Worm (Caenorhabditis elegans) whole organism, mixed stage, embryonic: ENCODE results near the gene vha-2.

ENCODE experiments used
- M03D4.4 ChIP-seq: sonication (generic microtip); optimal IDR thresholded peaks from 2 replicates; lab custom pipeline; 2017; ENCODE audit warnings: mild to moderate bottlenecking, missing genetic modification characterization, missing compliant biosample characterization
- bed-3 ChIP-seq: fragments of 200-800 bp; sonication (Bioruptor generic); optimal IDR thresholded peaks from 3 replicates; lab custom pipeline; 2018; ENCODE audit warnings: mild to moderate bottlenecking, missing genetic modification characterization, moderate library complexity, missing compliant biosample characterization
- blmp-1 ChIP-seq: fragments of 150-350 bp; optimal IDR thresholded peaks from 2 replicates; lab custom pipeline; 2014; ENCODE audit warnings: missing biosample characterization, missing genetic modification characterization
- ceh-39 ChIP-seq: fragments of 150-350 bp; optimal IDR thresholded peaks from 2 replicates; lab custom pipeline; 2014; ENCODE audit warnings: missing biosample characterization, missing genetic modification characterization
- ceh-43 ChIP-seq: fragments of 200-800 bp; sonication (Bioruptor generic); optimal IDR thresholded peaks from 2 replicates; lab custom pipeline; 2018; ENCODE audit warnings: mild to moderate bottlenecking, missing genetic modification characterization, moderate library complexity, missing compliant biosample characterization
- ceh-83 ChIP-seq: fragments of 200-800 bp; sonication (Bioruptor generic); optimal IDR thresholded peaks from 2 replicates; lab custom pipeline; 2018; ENCODE audit warnings: mild to moderate bottlenecking, missing genetic modification characterization, missing compliant biosample characterization
- ces-1 ChIP-seq: fragments of 150-350 bp; optimal IDR thresholded peaks from 2 replicates; lab custom pipeline; 2014; ENCODE audit warnings: missing biosample characterization, missing genetic modification reagents, missing genetic modification characterization
- cnd-1 ChIP-seq: fragments of 200-800 bp; sonication (Bioruptor generic); optimal IDR thresholded peaks from 2 replicates; lab custom pipeline; 2018; ENCODE audit warnings: mild to moderate bottlenecking, missing genetic modification characterization, missing compliant biosample characterization
- drap-1 ChIP-seq: fragments of 200-800 bp; sonication (Bioruptor generic); optimal IDR thresholded peaks from 3 replicates; lab custom pipeline; 2018; ENCODE audit warnings: mild to moderate bottlenecking, missing genetic modification characterization, missing compliant biosample characterization
- elt-1 ChIP-seq: sonication (generic microtip); optimal IDR thresholded peaks from 2 replicates; lab custom pipeline; 2017; ENCODE audit warnings: missing genetic modification characterization, mild to moderate bottlenecking, missing compliant biosample characterization, antibody characterized with exemption, moderate library complexity, borderline replicate concordance; ENCODE audit not compliant: insufficient read depth
- elt-3 ChIP-seq: fragments of 150-350 bp; optimal IDR thresholded peaks from 2 replicates; lab custom pipeline; 2014; ENCODE audit warnings: missing biosample characterization, missing genetic modification characterization
- flh-1 ChIP-seq: fragments of 200-800 bp; sonication (Bioruptor generic); optimal IDR thresholded peaks from 2 replicates; lab custom pipeline; 2018; ENCODE audit warnings: mild to moderate bottlenecking, missing genetic modification characterization, moderate library complexity, missing compliant biosample characterization
- ham-2 ChIP-seq: fragments of 200-800 bp; sonication (Bioruptor generic); optimal IDR thresholded peaks from 2 replicates; lab custom pipeline; 2018; ENCODE audit warnings: mild to moderate bottlenecking, missing genetic modification characterization, missing compliant biosample characterization
- hlh-1 ChIP-seq: fragments of 150-350 bp; optimal IDR thresholded peaks from 2 replicates; lab custom pipeline; 2014; ENCODE audit warnings: missing biosample characterization, missing genetic modification reagents, missing genetic modification characterization
- lin-13 ChIP-seq: fragments of 150-350 bp; optimal IDR thresholded peaks from 2 replicates; lab custom pipeline; 2014; ENCODE audit warnings: missing biosample characterization, missing genetic modification characterization
- lin-32 ChIP-seq: fragments of 200-800 bp; sonication (Bioruptor generic); optimal IDR thresholded peaks from 2 replicates; lab custom pipeline; 2018; ENCODE audit warnings: mild to moderate bottlenecking, missing genetic modification characterization, missing compliant biosample characterization
- lsy-2 ChIP-seq: fragments of 150-350 bp; optimal IDR thresholded peaks from 2 replicates; lab custom pipeline; 2014; ENCODE audit warnings: missing biosample characterization, missing genetic modification characterization
- mab-5 ChIP-seq: fragments of 150-350 bp; optimal IDR thresholded peaks from 2 replicates; lab custom pipeline; 2014; ENCODE audit warnings: missing biosample characterization, missing genetic modification characterization
- mls-2 ChIP-seq: sonication (generic microtip); optimal IDR thresholded peaks from 2 replicates; lab custom pipeline; 2016; ENCODE audit warnings: mild to moderate bottlenecking, missing genetic modification characterization, moderate library complexity, missing compliant biosample characterization
- nhr-2 ChIP-seq: fragments of 150-350 bp; optimal IDR thresholded peaks from 2 replicates; lab custom pipeline; 2014; ENCODE audit warnings: missing biosample characterization, missing genetic modification characterization
- nhr-237 ChIP-seq: fragments of 150-350 bp; optimal IDR thresholded peaks from 2 replicates; lab custom pipeline; 2014; ENCODE audit warnings: missing biosample characterization, missing genetic modification characterization
- nhr-28 ChIP-seq: fragments of 150-350 bp; optimal IDR thresholded peaks from 2 replicates; lab custom pipeline; 2014; ENCODE audit warnings: missing biosample characterization, missing genetic modification characterization
- nhr-76 ChIP-seq: sonication (generic microtip); optimal IDR thresholded peaks from 2 replicates; lab custom pipeline; 2017; ENCODE audit warnings: missing biosample characterization, missing genetic modification characterization
- pha-4 ChIP-seq: fragments of 150-350 bp; optimal IDR thresholded peaks from 2 replicates; lab custom pipeline; 2018; ENCODE audit warnings: missing biosample characterization, missing genetic modification reagents, missing genetic modification characterization
- sem-2 ChIP-seq: fragments of 200-800 bp; sonication (Bioruptor generic); optimal IDR thresholded peaks from 2 replicates; lab custom pipeline; 2018; ENCODE audit warnings: mild to moderate bottlenecking, missing genetic modification characterization, missing compliant biosample characterization
- snpc-4 ChIP-seq: fragments of 150-350 bp; optimal IDR thresholded peaks from 2 replicates; lab custom pipeline; 2014; ENCODE audit warnings: missing biosample characterization, missing genetic modification characterization
- unc-120 ChIP-seq: sonication (generic microtip); optimal IDR thresholded peaks from 2 replicates; lab custom pipeline; 2017; ENCODE audit warnings: missing genetic modification characterization, missing compliant biosample characterization; ENCODE audit not compliant: poor library complexity, severe bottlenecking
- unc-39 ChIP-seq: fragments of 150-350 bp; optimal IDR thresholded peaks from 2 replicates; lab custom pipeline; 2014; ENCODE audit warnings: missing biosample characterization, missing genetic modification characterization
- unc-62 ChIP-seq: fragments of 150-350 bp; optimal IDR thresholded peaks from 2 replicates; lab custom pipeline; 2014; ENCODE audit warnings: missing biosample characterization, missing genetic modification reagents, missing genetic modification characterization
- zip-8 ChIP-seq: fragments of 150-350 bp; optimal IDR thresholded peaks from 2 replicates; lab custom pipeline; 2014; ENCODE audit warnings: missing biosample characterization, missing genetic modification characterization
- ztf-11 ChIP-seq: fragments of 150-350 bp; optimal IDR thresholded peaks from 2 replicates; lab custom pipeline; 2014; ENCODE audit warnings: missing biosample characterization, missing genetic modification characterization

vha-2 gene

DNA sequence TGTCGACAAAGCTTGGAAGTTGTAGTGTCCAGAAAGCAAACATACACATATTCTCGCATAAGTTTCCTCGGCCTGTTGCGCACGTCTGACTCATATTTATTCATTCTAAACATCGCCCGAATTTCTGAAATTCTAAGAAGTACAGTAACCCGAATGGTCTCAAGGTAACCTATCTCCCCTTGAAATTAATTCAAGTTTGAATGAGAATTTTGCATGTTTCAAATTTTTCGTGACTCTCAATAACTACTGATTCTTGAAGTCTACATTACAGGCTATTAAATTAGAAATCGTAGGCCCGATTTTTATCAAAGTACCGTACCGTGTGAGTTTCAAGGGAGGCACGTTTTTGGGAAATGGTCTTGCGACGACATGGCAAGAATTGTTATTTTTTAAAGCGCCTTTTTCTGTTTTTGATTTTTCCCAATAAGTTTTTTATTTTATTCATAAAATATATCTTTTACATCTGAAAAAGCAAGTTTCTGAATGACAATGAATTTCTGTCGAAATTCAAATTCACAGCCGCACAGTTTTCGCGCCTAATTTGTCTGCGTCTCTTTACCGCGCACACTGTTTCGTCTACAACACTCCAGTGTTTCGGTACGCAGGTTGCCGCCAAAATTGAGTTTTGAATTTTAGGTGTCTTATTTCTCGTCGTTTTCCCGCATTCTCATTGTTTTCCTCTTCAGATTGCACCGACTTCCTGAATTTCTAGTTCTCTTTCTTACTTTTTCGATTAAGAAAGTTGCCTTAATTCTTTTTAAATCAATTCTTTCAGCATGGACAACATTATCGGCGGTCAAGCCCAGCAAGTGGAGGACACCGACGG, 11.8 kb downstream of the vha-2 start, which contains the start of the genes R10E11.9 and mcm-6:
R10E11.9 (minus strand) TSS at position 51 of the 826 bp plus-strand sequence.
mcm-6 (plus strand) TSS at position 776 of the 826 bp plus-strand sequence.
- TF ChIP-seq ceh-43 (GFP tag; lab: Kevin White, UChicago) (no peak), zip-8 (tag; lab: Kevin White, UChicago) (no peak), pha-4 (peak; percentile 11), unc-62 (no peak), elt-3 (no peak)

ce11 chrIII:9796448-9796847, 14.5 kb downstream of the vha-2 start, which contains the start of gene srxa-10:
Gene srxa-10 (minus strand): TSS chrIII:9796548.
- TF ChIP-seq lin-32 (no peak), ceh-43 (GFP tag; lab: Kevin White, UChicago) (no peak), mls-2 (no peak), snpc-4 (tag; lab: Kevin White, UChicago) (no peak), sem-2 (no peak), M03D4.4 (tag; lab: Kevin White, UChicago) (no peak), ztf-11 (no peak), unc-120 (no peak), ham-2 (GFP tag; lab: Kevin White, UChicago) (no peak), elt-1 (no peak), lin-13 (tag; lab: Kevin White, UChicago) (no peak), mab-5 (tag; lab: Kevin White, UChicago) (no peak), zip-8 (tag; lab: Kevin White, UChicago) (no peak), nhr-237 (no peak)

ce11 chrIII:9798478-9799157, 16.7 kb downstream of the vha-2 start, which contains the start of gene ZK632.2:
Gene ZK632.2 (plus strand): TSS chrIII:9799107.
- TF ChIP-seq drap-1 (GFP tag; lab: Kevin White, UChicago) (no peak), unc-39 (tag; lab: Kevin White, UChicago) (no peak), ces-1 (GFP tag; lab: Kevin White, UChicago) (no peak), unc-120 (no peak), nhr-76 (tag; lab: Kevin White, UChicago) (no peak), elt-1 (no peak), hlh-1 (tag; lab: Kevin White, UChicago) (no peak)

ce11 chrIII:9802045-9802444, 20.1 kb downstream of the vha-2 start:
- TF ChIP-seq blmp-1 (tag; lab: Kevin White, UChicago) (no peak), elt-3 (no peak), ceh-39 (tag; lab: Kevin White, UChicago) (no peak), nhr-28 (tag; lab: Kevin White, UChicago) (no peak), ceh-83 (GFP tag; lab: Kevin White, UChicago) (no peak), ztf-11 (no peak), cnd-1 (tag; lab: Kevin White, UChicago) (no peak), nhr-76 (tag; lab: Kevin White, UChicago) (no peak), lsy-2 (tag; lab: Kevin White, UChicago) (no peak), bed-3 (GFP tag; lab: Kevin White, UChicago) (no peak), unc-39 (tag; lab: Kevin White, UChicago) (no peak), mls-2 (no peak), lin-32 (no peak), nhr-2 (tag; lab: Kevin White, UChicago) (no peak), pha-4 (no peak), nhr-237 (no peak), hlh-1 (tag; lab: Kevin White, UChicago) (no peak), elt-1 (no peak), ceh-43 (GFP tag; lab: Kevin White, UChicago) (no peak)

- TF ChIP-seq nhr-2 (tag; lab: Kevin White, UChicago) (peak; percentile 55), flh-1 (no peak), ham-2 (GFP tag; lab: Kevin White, UChicago) (peak; percentile 29)
- TF ChIP-seq, all 35 proteins: peak for 2
Measured at ce11 chrIII:9804997-9805610, 23.1 kb downstream of the vha-2 start, which contains the start of gene riok-3. Gene riok-3 (minus strand): TSS chrIII:9805011.
